Worm (Caenorhabditis elegans) whole organism, midembryonic: ENCODE results near the gene mrpl-48.

ENCODE experiments used
- T22C8.4 ChIP-seq: fragments of 200-800 bp; sonication (Bioruptor generic); IDR thresholded peaks from 2 replicates; pipeline ENCODE4 v1.3.6; 2022; ENCODE audit warnings: missing genetic modification characterization, missing compliant biosample characterization
- cog-1 ChIP-seq: sonication (generic microtip); optimal IDR thresholded peaks from 2 replicates; lab custom pipeline; 2016; ENCODE audit warnings: missing genetic modification characterization, missing compliant biosample characterization
- flt-1 ChIP-seq: fragments of 200-800 bp; sonication (Bioruptor generic); IDR thresholded peaks from 2 replicates; pipeline ENCODE4 v1.3.6; 2022; ENCODE audit warnings: missing genetic modification characterization, missing compliant biosample characterization
- klf-2 ChIP-seq: fragments of 200-800 bp; sonication (Bioruptor generic); conservative IDR thresholded peaks from 2 replicates; pipeline ENCODE4 v1.3.6; 2022; ENCODE audit warnings: missing genetic modification reagents, missing genetic modification characterization, missing compliant biosample characterization
- med-1 ChIP-seq: sonication (generic microtip); optimal IDR thresholded peaks from 2 replicates; lab custom pipeline; 2017; ENCODE audit warnings: missing genetic modification characterization, mild to moderate bottlenecking, missing compliant biosample characterization, antibody characterized with exemption, missing genetic modification reagents; ENCODE audit not compliant: insufficient read depth
- ref-1 ChIP-seq: fragments of 200-800 bp; sonication (Bioruptor generic); conservative IDR thresholded peaks from 2 replicates; pipeline ENCODE4 v1.3.6; 2022; ENCODE audit warnings: missing genetic modification reagents, missing genetic modification characterization, missing compliant biosample characterization
- tab-1 ChIP-seq: fragments of 200-800 bp; sonication (Bioruptor generic); IDR thresholded peaks from 2 replicates; pipeline ENCODE4 v1.3.6; 2022; ENCODE audit warnings: missing genetic modification characterization, missing compliant biosample characterization
- ztf-23 ChIP-seq: fragments of 200-800 bp; sonication (Bioruptor generic); IDR thresholded peaks from 2 replicates; pipeline ENCODE4 v1.3.6; 2022; ENCODE audit warnings: missing genetic modification reagents, missing genetic modification characterization, missing compliant biosample characterization
- ztf-29 ChIP-seq: fragments of 200-800 bp; sonication (Bioruptor generic); IDR thresholded peaks from 2 replicates; pipeline ENCODE4 v1.3.6; 2022; ENCODE audit warnings: missing genetic modification reagents, missing genetic modification characterization, missing compliant biosample characterization

Gene mrpl-48

DNA sequence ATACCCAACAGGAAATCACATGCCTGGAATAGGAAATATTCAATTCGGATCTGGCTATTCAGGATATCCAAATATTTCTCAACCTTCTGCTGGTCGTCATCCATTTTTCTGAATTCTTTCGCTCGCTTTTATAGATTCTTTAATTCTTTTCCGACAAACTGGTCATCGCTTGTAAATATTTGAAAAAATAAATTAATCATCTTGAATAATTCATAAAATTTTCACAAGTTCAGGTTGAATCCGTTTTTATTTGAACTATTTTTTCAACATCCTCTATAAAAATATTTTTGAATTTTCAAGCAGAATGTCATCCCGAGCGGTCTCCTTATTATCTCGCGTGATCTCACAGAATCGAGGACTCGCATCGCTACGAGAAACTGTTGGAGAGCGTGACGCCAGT, at the start of gene mrpl-48:
mrpl-48 (plus strand) TSS at position 301 of the 400 bp plus-strand sequence.
- TF ChIP-seq med-1 (GFP tag; lab: Kevin White, UChicago): no peak

DNA sequence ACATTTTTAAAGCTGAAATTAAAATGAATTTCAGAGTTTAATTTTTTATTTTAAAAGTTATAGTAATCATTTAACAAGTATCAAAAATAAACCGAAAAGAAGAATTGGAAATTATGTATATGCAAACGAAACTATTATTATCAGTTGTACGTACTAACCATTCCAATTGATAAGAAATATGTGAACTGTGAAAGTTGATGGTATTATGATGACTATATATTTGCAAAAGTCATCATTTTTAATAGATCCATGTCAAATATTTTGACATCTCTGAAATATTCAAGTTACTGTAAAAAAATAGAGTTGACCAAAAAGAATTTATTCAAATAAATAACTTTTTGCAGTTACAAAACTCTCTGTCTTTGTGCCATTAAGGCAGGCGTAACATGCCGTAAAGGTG, 45.5 kb upstream of the mrpl-48 start, which contains the start of gene ugt-48:
ugt-48 (minus strand) TSS at position 12 of the 400 bp plus-strand sequence.
- TF ChIP-seq med-1 (GFP tag; lab: Kevin White, UChicago) (no peak), cog-1 (no peak), ref-1 (no peak), klf-2 (GFP tag; lab: Robert Waterston, UW) (no peak), ztf-29 (GFP tag; lab: Robert Waterston, UW) (no peak), flt-1 (GFP tag; lab: Robert Waterston, UW) (no peak)

DNA sequence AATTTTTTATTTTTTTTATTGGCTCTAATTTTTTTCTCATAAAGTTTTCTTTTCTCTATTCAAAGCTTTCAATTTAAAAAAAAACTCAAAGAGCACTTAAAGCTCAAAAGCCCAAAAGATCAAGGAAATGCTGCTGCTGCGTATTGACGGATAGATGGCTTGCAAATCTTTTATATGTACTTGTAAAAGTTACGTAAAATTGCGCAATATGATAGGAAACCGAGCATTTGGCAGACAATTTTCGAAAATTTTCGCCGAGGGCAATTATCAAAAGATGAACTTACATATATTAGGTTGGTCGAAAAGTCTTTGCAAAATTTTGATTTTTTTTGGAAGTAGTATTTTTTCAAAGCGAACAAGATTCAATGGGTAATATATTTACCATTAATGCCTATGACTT, 45.0 kb upstream of the mrpl-48 start:
- TF ChIP-seq tab-1 (GFP tag; lab: Robert Waterston, UW): no peak
- TF ChIP-seq ref-1: no peak

DNA sequence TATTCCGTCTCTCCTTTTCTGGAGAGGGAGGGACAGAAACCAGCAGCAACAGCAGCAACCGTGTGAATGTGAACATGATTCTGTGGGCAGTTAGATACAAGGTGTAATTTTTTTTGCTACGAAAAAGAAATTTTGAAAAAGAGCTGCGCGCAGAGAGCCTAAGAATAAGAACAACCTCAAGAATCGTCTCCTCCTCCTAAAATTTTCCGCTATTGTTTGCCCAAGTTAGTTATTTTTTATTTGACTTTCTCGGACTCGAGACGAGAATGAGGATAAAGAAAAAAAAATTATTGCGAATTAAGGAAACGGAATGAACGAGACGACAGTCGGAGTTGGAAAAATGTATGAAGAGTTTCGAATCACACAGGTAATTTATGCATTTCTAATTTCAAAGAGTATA, 34.9 kb upstream of the mrpl-48 start, which contains the start of gene glb-5:
glb-5 (plus strand) TSS at position 301 of the 400 bp plus-strand sequence.
- TF ChIP-seq med-1 (GFP tag; lab: Kevin White, UChicago) (no peak), tab-1 (GFP tag; lab: Robert Waterston, UW) (no peak), ztf-23 (no peak), klf-2 (GFP tag; lab: Robert Waterston, UW) (no peak), ref-1 (no peak), ztf-29 (GFP tag; lab: Robert Waterston, UW) (no peak), cog-1 (no peak), T22C8.4 (no peak), flt-1 (GFP tag; lab: Robert Waterston, UW) (no peak)

DNA sequence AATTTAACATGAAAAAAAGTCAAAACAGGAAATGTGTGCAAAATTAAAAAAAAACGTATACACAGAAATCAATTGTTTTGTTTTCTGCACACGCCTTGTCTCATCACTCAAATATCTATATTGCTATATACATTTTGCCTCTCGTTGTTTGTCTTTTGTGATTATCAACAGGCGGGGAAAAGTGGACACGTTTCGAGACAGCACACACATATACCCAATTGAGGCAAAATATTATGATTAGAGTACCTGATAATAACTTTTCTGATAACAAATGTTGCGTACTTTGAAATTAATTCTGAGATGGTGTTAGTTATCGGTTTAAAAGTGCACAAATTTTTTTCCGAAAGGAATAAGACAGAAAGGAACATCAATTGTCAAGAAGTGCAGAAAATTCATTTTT, 33.6 kb upstream of the mrpl-48 start:
- TF ChIP-seq cog-1 (no peak), klf-2 (GFP tag; lab: Robert Waterston, UW) (no peak), flt-1 (GFP tag; lab: Robert Waterston, UW) (no peak), ztf-29 (GFP tag; lab: Robert Waterston, UW) (no peak), ztf-23 (no peak), med-1 (GFP tag; lab: Kevin White, UChicago) (no peak), tab-1 (GFP tag; lab: Robert Waterston, UW) (no peak), ref-1 (no peak), T22C8.4 (no peak)

DNA sequence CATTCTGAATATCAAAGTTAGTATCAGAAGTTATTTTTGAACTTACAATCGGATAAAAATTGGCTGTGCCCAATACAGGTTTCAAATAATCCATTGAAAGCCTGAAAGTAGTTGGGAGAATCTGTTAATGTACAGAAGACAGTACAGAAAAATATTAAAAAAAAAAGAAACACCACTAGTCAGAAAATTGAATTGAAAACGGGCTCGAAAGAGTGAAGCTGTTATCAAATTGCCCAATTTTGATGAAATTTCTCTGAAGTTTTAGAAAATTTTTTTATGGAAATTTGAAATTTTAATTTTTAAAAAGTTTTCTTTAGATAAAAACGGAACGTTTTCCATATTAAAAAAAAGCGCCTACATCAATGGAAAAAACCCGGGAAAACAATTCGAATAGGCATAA, 26.4 kb upstream of the mrpl-48 start, which contains the start of gene C18C4.7:
C18C4.7 (minus strand) TSS at position 101 of the 400 bp plus-strand sequence.
- TF ChIP-seq cog-1 (no peak), flt-1 (GFP tag; lab: Robert Waterston, UW) (no peak), ztf-23 (no peak), ref-1 (no peak), med-1 (GFP tag; lab: Kevin White, UChicago) (no peak), tab-1 (GFP tag; lab: Robert Waterston, UW) (no peak), ztf-29 (GFP tag; lab: Robert Waterston, UW) (no peak), klf-2 (GFP tag; lab: Robert Waterston, UW) (no peak), T22C8.4 (no peak)

DNA sequence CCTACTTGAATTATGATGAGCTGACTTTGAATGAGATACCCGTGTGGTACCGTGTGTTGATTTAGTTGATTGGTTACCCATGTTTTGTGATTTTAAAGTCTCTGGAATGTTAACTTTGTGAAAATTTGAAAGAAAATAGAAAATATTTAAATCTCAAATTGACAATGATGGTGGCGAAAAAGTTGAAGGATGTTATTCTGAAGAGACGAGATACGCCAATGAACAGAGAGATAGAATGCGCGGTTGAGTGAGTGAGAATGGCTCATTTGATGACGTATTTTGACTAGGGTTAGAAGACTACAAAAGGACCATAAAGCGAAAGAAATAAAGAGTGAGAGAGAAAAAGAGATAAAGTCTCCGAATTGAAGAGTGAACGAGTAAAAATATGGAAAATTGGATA, 23.1 kb upstream of the mrpl-48 start, which contains the start of gene glb-6:
glb-6 (minus strand) TSS at position 101 of the 400 bp plus-strand sequence.
- TF ChIP-seq T22C8.4: no peak
- no peak for TF ChIP-seq tab-1 (GFP tag; lab: Robert Waterston, UW)
- no peak for TF ChIP-seq klf-2 (GFP tag; lab: Robert Waterston, UW)
- TF ChIP-seq ztf-29 (GFP tag; lab: Robert Waterston, UW): no peak

DNA sequence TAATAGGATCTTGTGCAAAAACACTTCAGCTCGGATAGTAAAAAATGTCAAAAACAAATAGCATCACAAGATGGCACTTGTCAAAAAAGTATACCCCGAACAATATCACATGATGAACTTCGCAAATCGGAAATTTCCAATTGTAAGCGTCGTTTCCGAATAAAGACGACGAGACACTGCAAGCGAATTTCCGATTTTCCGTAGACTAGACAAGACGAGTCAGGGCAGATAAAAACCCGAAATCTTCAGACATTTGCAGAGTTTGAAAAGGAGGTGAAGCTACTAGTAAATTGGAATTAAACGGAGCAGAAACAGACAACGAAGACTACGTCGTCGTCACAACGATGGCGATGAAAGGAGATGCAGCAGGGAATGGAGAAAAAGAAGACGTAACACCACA, 21.8 kb upstream of the mrpl-48 start:
- TF ChIP-seq med-1 (GFP tag; lab: Kevin White, UChicago) (no peak), cog-1 (no peak), ztf-29 (GFP tag; lab: Robert Waterston, UW) (no peak), klf-2 (GFP tag; lab: Robert Waterston, UW) (no peak), ref-1 (no peak), tab-1 (GFP tag; lab: Robert Waterston, UW) (no peak)

DNA sequence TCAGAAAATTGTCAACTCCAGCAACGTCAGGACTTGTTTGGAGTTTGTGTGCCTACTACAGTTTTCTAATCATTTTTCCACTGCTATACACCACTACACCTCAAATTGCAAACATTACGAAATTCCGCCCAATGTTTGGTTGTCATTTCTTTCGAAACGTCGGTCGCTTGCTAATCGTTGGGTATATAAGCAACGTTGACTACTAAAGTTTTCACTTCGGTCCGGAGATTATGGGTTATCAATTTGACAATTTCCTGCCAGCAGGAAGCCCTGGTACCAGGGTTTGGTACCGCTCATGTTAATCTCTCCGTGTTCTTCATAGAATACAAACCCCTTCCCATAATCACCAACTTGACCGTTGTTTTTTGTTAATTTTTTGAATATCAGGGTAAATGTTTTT, 17.5 kb upstream of the mrpl-48 start:
- TF ChIP-seq klf-2 (GFP tag; lab: Robert Waterston, UW) (no peak), med-1 (GFP tag; lab: Kevin White, UChicago) (no peak), cog-1 (no peak), ztf-29 (GFP tag; lab: Robert Waterston, UW) (no peak), ref-1 (no peak), ztf-23 (no peak), flt-1 (GFP tag; lab: Robert Waterston, UW) (no peak), T22C8.4 (no peak), tab-1 (GFP tag; lab: Robert Waterston, UW) (no peak)

DNA sequence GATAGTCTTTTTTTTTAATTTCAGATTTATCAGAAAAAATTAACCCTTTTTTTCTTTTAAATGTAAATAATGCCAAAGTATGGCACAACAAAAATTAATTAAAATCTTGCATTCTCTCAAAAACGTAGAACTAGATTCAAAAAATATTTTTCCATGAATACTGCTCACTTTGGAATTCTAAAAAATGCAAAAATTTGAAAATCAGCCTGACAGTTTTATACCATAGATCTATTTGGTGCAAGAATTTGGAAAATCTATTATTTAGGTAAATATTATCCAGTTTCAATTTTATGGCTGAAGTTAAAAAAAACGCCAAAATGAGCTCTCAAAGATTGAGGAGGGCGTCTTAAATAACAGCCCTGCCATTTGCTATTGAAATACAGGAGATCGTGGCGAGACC, 13.8 kb upstream of the mrpl-48 start:
- TF ChIP-seq T22C8.4: no peak
- no peak for TF ChIP-seq ref-1
- TF ChIP-seq tab-1 (GFP tag; lab: Robert Waterston, UW): no peak
- TF ChIP-seq ztf-29 (GFP tag; lab: Robert Waterston, UW): no peak
- TF ChIP-seq med-1 (GFP tag; lab: Kevin White, UChicago): no peak
- TF ChIP-seq flt-1 (GFP tag; lab: Robert Waterston, UW): no peak
- no peak for TF ChIP-seq ztf-23
- TF ChIP-seq klf-2 (GFP tag; lab: Robert Waterston, UW): no peak
- no peak for TF ChIP-seq cog-1

DNA sequence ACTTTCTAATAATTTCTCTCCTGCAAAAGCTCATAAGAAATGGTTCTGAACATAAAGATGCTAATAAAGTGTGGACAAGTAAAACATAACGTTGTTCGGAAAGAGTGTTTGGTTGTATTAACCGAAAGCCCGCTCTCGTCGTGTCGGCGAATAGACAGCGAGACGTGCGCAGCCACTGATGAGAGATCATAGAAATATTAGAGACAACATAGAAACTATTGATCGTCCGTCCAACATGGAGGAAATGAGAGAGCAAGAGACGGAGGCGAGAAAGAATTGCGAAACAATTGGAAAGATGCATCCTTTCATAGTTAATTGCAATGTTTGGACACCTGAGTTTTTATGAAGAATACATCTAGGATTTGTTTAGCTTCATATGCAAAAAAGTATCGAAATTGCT, 13.0 kb upstream of the mrpl-48 start:
- TF ChIP-seq med-1 (GFP tag; lab: Kevin White, UChicago) (no peak), ztf-23 (no peak), ztf-29 (GFP tag; lab: Robert Waterston, UW) (0 out of 2 replicates have a peak, but pooled peaks have one; percentile 19), ref-1 (no peak), T22C8.4 (peak; percentile 79), flt-1 (GFP tag; lab: Robert Waterston, UW) (no peak), cog-1 (peak; percentile 73), tab-1 (GFP tag; lab: Robert Waterston, UW) (no peak), klf-2 (GFP tag; lab: Robert Waterston, UW) (no peak)
